Worm (Caenorhabditis elegans) whole organism, midembryonic: ENCODE results near the gene csn-4.

Source experiments
- T22C8.4 ChIP-seq: fragments of 200-800 bp; sonication (Bioruptor generic); IDR thresholded peaks from 2 replicates; pipeline ENCODE4 v1.3.6; 2022; ENCODE audit warnings: missing genetic modification characterization, missing compliant biosample characterization
- ref-1 ChIP-seq: fragments of 200-800 bp; sonication (Bioruptor generic); conservative IDR thresholded peaks from 2 replicates; pipeline ENCODE4 v1.3.6; 2022; ENCODE audit warnings: missing genetic modification reagents, missing genetic modification characterization, missing compliant biosample characterization
- tab-1 ChIP-seq: fragments of 200-800 bp; sonication (Bioruptor generic); IDR thresholded peaks from 2 replicates; pipeline ENCODE4 v1.3.6; 2022; ENCODE audit warnings: missing genetic modification characterization, missing compliant biosample characterization

DNA sequence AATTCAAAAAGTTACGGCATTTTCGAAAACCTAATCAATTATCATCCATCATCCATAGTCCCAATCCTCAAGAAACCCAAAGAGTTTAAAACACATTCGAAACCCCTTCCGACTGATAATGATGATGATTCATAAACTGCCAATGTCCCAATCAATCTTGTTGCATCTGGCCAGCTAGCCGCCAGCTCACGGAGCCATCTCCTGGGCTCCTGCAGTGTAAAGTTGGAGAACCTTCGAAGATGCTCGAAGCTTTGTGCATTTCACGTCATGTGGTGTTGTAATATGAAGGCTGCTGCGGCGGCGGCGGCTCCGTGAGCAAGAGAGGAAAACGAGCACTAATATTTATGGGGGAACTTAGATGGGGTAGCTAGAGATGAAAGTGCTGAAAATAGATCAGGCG lies 21.2 kb upstream of the csn-4 start:
- TF ChIP-seq tab-1 (GFP tag; lab: Robert Waterston, UW) (no peak), T22C8.4 (GFP tag; lab: Robert Waterston, UW) (no peak), ref-1 (GFP tag; lab: Robert Waterston, UW) (no peak)
